Fruit fly (Drosophila melanogaster): Measurements from ENCODE around the gene CG3739.

DNA sequence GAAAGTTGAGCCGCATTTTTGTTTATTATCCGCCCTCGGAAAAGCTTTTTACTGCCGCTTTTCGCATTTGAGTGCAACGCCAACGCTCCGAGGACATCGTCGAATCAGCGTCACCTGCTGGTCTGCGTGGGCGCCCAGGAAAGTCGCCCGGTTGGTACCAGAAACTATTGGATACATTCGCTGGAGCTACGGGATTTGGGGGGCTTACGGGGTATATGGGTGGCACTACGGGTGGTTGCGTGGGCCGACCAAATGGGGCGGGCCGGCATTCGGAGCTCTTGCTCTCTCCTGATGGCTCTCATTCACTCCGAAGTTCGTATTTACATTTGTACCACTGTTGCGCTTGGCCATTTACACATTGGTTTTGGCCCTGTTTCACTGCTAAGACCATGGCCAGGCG lies 18.2 kb downstream of the CG3739 start:
- no peak for TF ChIP-seq mam (GFP tag; optimal IDR thresholded peaks at IDR 0.05)
- no peak for TF ChIP-seq dmrt11E (tag; optimal IDR thresholded peaks at IDR 0.05)
- no peak for TF ChIP-seq gfzf (GFP tag; optimal IDR thresholded peaks at IDR 0.05)
- TF ChIP-seq Hr51 (GFP tag; optimal IDR thresholded peaks at IDR 0.05) = no peak
